Fruit fly (Drosophila melanogaster) whole organism, embryonic: ENCODE results near the gene Cpr64Ab.

ENCODE experiments used
- Adf1 ChIP-seq: fragments of 200-800 bp; sonication (Bioruptor generic); IDR thresholded peaks from 2 replicates; pipeline ENCODE4 v1.3.6; 2022; ENCODE audit warnings: missing biosample characterization, missing genetic modification characterization
- Aef1 ChIP-seq: fragments of 200-800 bp; sonication (Bioruptor generic); IDR thresholded peaks from 3 replicates; pipeline ENCODE4 v1.3.6; 2022; ENCODE audit warnings: missing biosample characterization, missing genetic modification characterization
- Atf-2 ChIP-seq: fragments of 200-800 bp; sonication (Bioruptor generic); optimal IDR thresholded peaks from 2 replicates; lab custom pipeline; 2016; ENCODE audit warnings: missing biosample characterization, missing genetic modification characterization
- Atf6 ChIP-seq: fragments of 200-800 bp; sonication (Bioruptor generic); IDR thresholded peaks from 2 replicates; pipeline ENCODE4 v1.3.6; 2022; ENCODE audit warnings: missing biosample characterization, missing genetic modification characterization
- CG10147 ChIP-seq: fragments of 200-800 bp; sonication (Bioruptor generic); optimal IDR thresholded peaks from 2 replicates; lab custom pipeline; 2019; ENCODE audit warnings: missing biosample characterization, mild to moderate bottlenecking, missing genetic modification characterization, moderate library complexity
- CG10209 ChIP-seq: fragments of 200-800 bp; sonication (Bioruptor generic); optimal IDR thresholded peaks from 3 replicates; lab custom pipeline; 2017; ENCODE audit warnings: missing biosample characterization, mild to moderate bottlenecking, missing genetic modification characterization, missing genetic modification reagents
- CG10267 ChIP-seq: fragments of 200-800 bp; sonication (Bioruptor generic); optimal IDR thresholded peaks from 2 replicates; lab custom pipeline; 2018; ENCODE audit warnings: missing biosample characterization, mild to moderate bottlenecking, missing genetic modification characterization, moderate library complexity
- CG10274 ChIP-seq: fragments of 200-800 bp; sonication (Bioruptor generic); optimal IDR thresholded peaks from 3 replicates; lab custom pipeline; 2017; ENCODE audit warnings: missing biosample characterization, mild to moderate bottlenecking, missing genetic modification characterization
- CG10431 ChIP-seq: fragments of 200-800 bp; sonication (Bioruptor generic); optimal IDR thresholded peaks from 3 replicates; lab custom pipeline; 2018; ENCODE audit warnings: missing biosample characterization, mild to moderate bottlenecking, missing genetic modification characterization
- CG10565 ChIP-seq: fragments of 200-800 bp; sonication (Bioruptor generic); optimal IDR thresholded peaks from 3 replicates; lab custom pipeline; 2016; ENCODE audit warnings: missing biosample characterization, mild to moderate bottlenecking, missing genetic modification characterization
- CG10979 ChIP-seq: fragments of 200-800 bp; sonication (Bioruptor generic); optimal IDR thresholded peaks from 2 replicates; lab custom pipeline; 2018; ENCODE audit warnings: missing biosample characterization, mild to moderate bottlenecking, missing genetic modification characterization, moderate library complexity
- CG12155 ChIP-seq: fragments of 200-800 bp; sonication (Bioruptor generic); optimal IDR thresholded peaks from 3 replicates; lab custom pipeline; 2016; ENCODE audit warnings: missing biosample characterization, missing genetic modification characterization
- CG13624 ChIP-seq: fragments of 200-800 bp; sonication (Bioruptor generic); optimal IDR thresholded peaks from 2 replicates; lab custom pipeline; 2016; ENCODE audit warnings: missing biosample characterization, missing genetic modification characterization
- CG14050 ChIP-seq: fragments of 200-800 bp; sonication (Bioruptor generic); IDR thresholded peaks from 3 replicates; pipeline ENCODE4 v1.3.6; 2022; ENCODE audit warnings: missing biosample characterization, missing genetic modification characterization
- CG18476 ChIP-seq: fragments of 200-800 bp; sonication (Bioruptor generic); optimal IDR thresholded peaks from 2 replicates; lab custom pipeline; 2016; ENCODE audit warnings: missing biosample characterization, mild to moderate bottlenecking, missing genetic modification characterization
- CG18764 ChIP-seq: fragments of 200-800 bp; sonication (Bioruptor generic); optimal IDR thresholded peaks from 3 replicates; lab custom pipeline; 2016; ENCODE audit warnings: missing biosample characterization, missing genetic modification characterization
- CG4360 ChIP-seq: fragments of 200-800 bp; sonication (Bioruptor generic); IDR thresholded peaks from 2 replicates; pipeline ENCODE4 v1.3.6; 2022; ENCODE audit warnings: missing biosample characterization, missing genetic modification characterization
- CG4820 ChIP-seq: fragments of 200-800 bp; sonication (Bioruptor generic); optimal IDR thresholded peaks from 3 replicates; lab custom pipeline; 2016; ENCODE audit warnings: missing biosample characterization, missing genetic modification characterization
- CG5245 ChIP-seq: fragments of 200-800 bp; sonication (Bioruptor generic); optimal IDR thresholded peaks from 3 replicates; lab custom pipeline; 2016; ENCODE audit warnings: missing biosample characterization, missing genetic modification characterization
- CG6791 ChIP-seq: fragments of 200-800 bp; sonication (Bioruptor generic); IDR thresholded peaks from 3 replicates; pipeline ENCODE4 v1.3.6; 2022; ENCODE audit warnings: missing biosample characterization, missing genetic modification characterization; ENCODE audit not compliant: partially characterized antibody
- CG6813 ChIP-seq: fragments of 200-800 bp; sonication (Bioruptor generic); optimal IDR thresholded peaks from 2 replicates; lab custom pipeline; 2017; ENCODE audit warnings: missing biosample characterization, missing genetic modification characterization, mild to moderate bottlenecking, moderate library complexity, missing genetic modification reagents
- CG8924 ChIP-seq: fragments of 200-800 bp; optimal IDR thresholded peaks from 3 replicates; lab custom pipeline; 2019; ENCODE audit warnings: missing biosample characterization, mild to moderate bottlenecking, missing genetic modification characterization, moderate library complexity
- Dbx ChIP-seq: fragments of 200-800 bp; sonication (Bioruptor generic); IDR thresholded peaks from 3 replicates; pipeline ENCODE4 v1.3.6; 2022; ENCODE audit warnings: missing biosample characterization, missing genetic modification characterization
- Dip3 ChIP-seq: fragments of 200-800 bp; sonication (Bioruptor generic); optimal IDR thresholded peaks from 3 replicates; lab custom pipeline; 2016; ENCODE audit warnings: missing biosample characterization, missing genetic modification characterization
- HHEX ChIP-seq: fragments of 200-800 bp; sonication (Bioruptor generic); optimal IDR thresholded peaks from 3 replicates; lab custom pipeline; 2017; ENCODE audit warnings: missing biosample characterization, mild to moderate bottlenecking, missing genetic modification characterization, missing genetic modification reagents
- Hey ChIP-seq: fragments of 200-800 bp; sonication (Bioruptor generic); optimal IDR thresholded peaks from 3 replicates; lab custom pipeline; 2018; ENCODE audit warnings: missing biosample characterization, mild to moderate bottlenecking, missing genetic modification characterization
- Kr ChIP-seq: fragments of 200-800 bp; sonication (Bioruptor generic); optimal IDR thresholded peaks from 2 replicates; lab custom pipeline; 2017; ENCODE audit warnings: missing biosample characterization, mild to moderate bottlenecking, missing genetic modification characterization
- Max ChIP-seq: fragments of 200-800 bp; sonication (Bioruptor generic); optimal IDR thresholded peaks from 2 replicates; lab custom pipeline; 2016; ENCODE audit warnings: missing biosample characterization, mild to moderate bottlenecking, missing genetic modification characterization
- Pdp1 ChIP-seq, 2 experiments: fragments of 200-800 bp; sonication (Bioruptor generic); optimal IDR thresholded peaks; 3 replicates each; lab custom pipeline; 2016; ENCODE audit warnings: missing biosample characterization in 2 of 2, missing genetic modification characterization in 2 of 2, mild to moderate bottlenecking in 1 of 2, moderate library complexity in 1 of 2
- Rx ChIP-seq: fragments of 200-800 bp; sonication (Bioruptor generic); IDR thresholded peaks from 2 replicates; pipeline ENCODE4 v1.3.6; 2022; ENCODE audit warnings: missing biosample characterization, missing genetic modification characterization
- Trl ChIP-seq, 3 experiments: fragments of >200 bp in 2 of 3; fragments of 200-800 bp in 1 of 3; sonication (Bioruptor generic) in 1 of 3; optimal IDR thresholded peaks; 2 replicates in 1 of 3; 3 replicates in 2 of 3; lab custom pipeline; 2016 to 2017; ENCODE audit warnings: missing biosample characterization in 1 of 3, missing genetic modification characterization in 1 of 3
- al ChIP-seq: fragments of 200-800 bp; sonication (Bioruptor generic); IDR thresholded peaks from 2 replicates; pipeline ENCODE4 v1.3.6; 2022; ENCODE audit warnings: missing biosample characterization, missing genetic modification characterization
- crol ChIP-seq: fragments of 200-800 bp; sonication (Bioruptor generic); IDR thresholded peaks from 2 replicates; pipeline ENCODE4 v1.3.6; 2022; ENCODE audit warnings: missing biosample characterization, missing genetic modification characterization
- crp ChIP-seq, 2 experiments: fragments of 200-800 bp; sonication (Bioruptor generic); optimal IDR thresholded peaks; 2 replicates in 1 of 2; 3 replicates in 1 of 2; lab custom pipeline; 2017; ENCODE audit warnings: missing biosample characterization in 2 of 2, missing genetic modification characterization in 2 of 2, mild to moderate bottlenecking in 1 of 2, moderate library complexity in 1 of 2
- dati ChIP-seq: fragments of 200-800 bp; sonication (Bioruptor generic); IDR thresholded peaks from 2 replicates; pipeline ENCODE4 v1.3.6; 2022; ENCODE audit warnings: missing biosample characterization, missing genetic modification characterization
- eyg ChIP-seq: fragments of 200-800 bp; sonication (Bioruptor generic); optimal IDR thresholded peaks from 3 replicates; lab custom pipeline; 2016; ENCODE audit warnings: missing biosample characterization, missing genetic modification characterization
- fd64A ChIP-seq: fragments of 200-800 bp; sonication (Bioruptor generic); optimal IDR thresholded peaks from 3 replicates; lab custom pipeline; 2018; ENCODE audit warnings: missing biosample characterization, mild to moderate bottlenecking, missing genetic modification characterization
- fd96Cb ChIP-seq: fragments of 200-800 bp; sonication (Bioruptor generic); optimal IDR thresholded peaks from 2 replicates; lab custom pipeline; 2018; ENCODE audit warnings: missing biosample characterization, mild to moderate bottlenecking, missing genetic modification characterization, moderate library complexity
- ind ChIP-seq: fragments of 200-800 bp; sonication (Bioruptor generic); optimal IDR thresholded peaks from 3 replicates; lab custom pipeline; 2016; ENCODE audit warnings: missing biosample characterization, missing genetic modification characterization
- kni ChIP-seq: fragments of 200-800 bp; sonication (Bioruptor generic); optimal IDR thresholded peaks from 3 replicates; lab custom pipeline; 2017; ENCODE audit warnings: mild to moderate bottlenecking, missing biosample characterization, missing genetic modification reagents, missing genetic modification characterization
- lab ChIP-seq: fragments of 200-800 bp; sonication (Bioruptor generic); optimal IDR thresholded peaks from 3 replicates; lab custom pipeline; 2017; ENCODE audit warnings: missing biosample characterization, missing genetic modification characterization, mild to moderate bottlenecking, moderate library complexity, missing genetic modification reagents
- mirr ChIP-seq: fragments of 200-800 bp; sonication (Bioruptor generic); optimal IDR thresholded peaks from 3 replicates; lab custom pipeline; 2018; ENCODE audit warnings: missing biosample characterization, mild to moderate bottlenecking, missing genetic modification characterization
- org-1 ChIP-seq: fragments of 200-800 bp; sonication (Bioruptor generic); optimal IDR thresholded peaks from 2 replicates; lab custom pipeline; 2017; ENCODE audit warnings: missing biosample characterization, missing genetic modification characterization
- otp ChIP-seq: fragments of 200-800 bp; sonication (Bioruptor generic); IDR thresholded peaks from 3 replicates; pipeline ENCODE4, ENCODE4 v1.3.6; 2022; ENCODE audit warnings: missing biosample characterization, missing genetic modification characterization
- pb ChIP-seq: fragments of 200-800 bp; sonication (Bioruptor generic); optimal IDR thresholded peaks from 3 replicates; lab custom pipeline; 2016; ENCODE audit warnings: missing biosample characterization, missing genetic modification characterization
- psq ChIP-seq: fragments of 200-800 bp; sonication (Bioruptor generic); optimal IDR thresholded peaks from 2 replicates; lab custom pipeline; 2017; ENCODE audit warnings: missing biosample characterization, missing genetic modification characterization
- sd ChIP-seq: fragments of 200-800 bp; sonication (Bioruptor generic); optimal IDR thresholded peaks from 3 replicates; lab custom pipeline; 2018; ENCODE audit warnings: missing biosample characterization, mild to moderate bottlenecking, missing genetic modification characterization, moderate library complexity
- ssp ChIP-seq: fragments of 200-800 bp; sonication (Bioruptor generic); IDR thresholded peaks from 2 replicates; pipeline ENCODE4 v1.3.6; 2022; ENCODE audit warnings: missing biosample characterization, missing genetic modification characterization
- tio ChIP-seq: fragments of 200-800 bp; sonication (Bioruptor generic); optimal IDR thresholded peaks from 2 replicates; lab custom pipeline; 2017; ENCODE audit warnings: missing biosample characterization, missing genetic modification characterization, inconsistent platforms
- unpg ChIP-seq: fragments of 200-800 bp; sonication (Bioruptor generic); optimal IDR thresholded peaks from 3 replicates; lab custom pipeline; 2018; ENCODE audit warnings: missing biosample characterization, mild to moderate bottlenecking, missing genetic modification characterization, moderate library complexity

The Cpr64Ab gene

DNA sequence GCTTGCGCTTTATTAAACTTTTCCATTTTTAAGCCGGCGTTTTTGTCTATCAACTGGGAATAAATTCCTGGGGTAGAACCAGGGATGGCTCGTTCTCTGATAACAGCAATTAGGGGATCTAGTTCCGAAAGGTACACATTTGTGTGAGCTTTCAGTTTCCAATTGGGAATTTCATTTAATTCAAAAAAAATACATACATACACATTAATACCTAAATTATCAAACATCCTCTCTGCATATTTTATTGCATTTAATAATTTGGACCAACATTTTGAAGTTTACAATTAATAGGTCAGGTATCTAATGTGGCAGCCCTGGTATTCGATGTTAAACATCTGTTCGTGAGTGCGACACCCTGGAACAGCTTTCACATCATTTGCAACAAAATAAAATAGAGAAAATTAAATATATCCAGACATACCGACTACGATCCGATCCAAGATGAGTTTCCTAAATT is 47.8 kb upstream of the Cpr64Ab start, which contains the start of the genes CG15011 and CG1309 (continued):
- TF ChIP-seq lab (GFP tag; lab: Kevin White, UChicago): peak; percentile 87
- peak; percentile 84 for TF ChIP-seq Max (GFP tag; lab: Kevin White, UChicago)
- peak; percentile 72 to 87 for TF ChIP-seq crp (GFP tag; optimal IDR thresholded peaks at IDR 0.05; lab: Kevin White, UChicago)
- peak; percentile 70; the same call in 1 of the 2 replicates for TF ChIP-seq Atf6
- no peak for TF ChIP-seq CG4360 (GFP tag; lab: Robert Waterston, UW)
- TF ChIP-seq Adf1 (GFP tag; lab: Robert Waterston, UW): peak; percentile 59
- peak; percentile 77 for TF ChIP-seq Aef1 (GFP tag; lab: Robert Waterston, UW)
- TF ChIP-seq CG18476: peak; percentile 70
- TF ChIP-seq sd (tag; lab: Kevin White, UChicago): peak; percentile 99
- peak; percentile 72 for TF ChIP-seq Dbx (GFP tag; lab: Robert Waterston, UW)
- TF ChIP-seq HHEX: peak; percentile 52
- peak; percentile 66 for TF ChIP-seq ssp (GFP tag; lab: Robert Waterston, UW)
- peak; percentile 84 for TF ChIP-seq unpg (GFP tag; lab: Kevin White, UChicago)
- TF ChIP-seq CG10431 (GFP tag; lab: Kevin White, UChicago): peak; percentile 16
- no peak for TF ChIP-seq Trl (optimal IDR thresholded peaks at IDR 0.05; lab: Kevin White, UChicago)
- peak; percentile 82 for TF ChIP-seq Trl (GFP tag; optimal IDR thresholded peaks at IDR 0.05; lab: Kevin White, UChicago)
- peak; percentile 81 for TF ChIP-seq CG10147 (GFP tag; lab: Kevin White, UChicago)
- peak; percentile 59 for TF ChIP-seq Rx (GFP tag; lab: Robert Waterston, UW)
- TF ChIP-seq Kr (GFP tag; lab: Kevin White, UChicago): no peak
- TF ChIP-seq psq (GFP tag; lab: Kevin White, UChicago): peak; percentile 57
- peak; percentile 62 for TF ChIP-seq CG14050 (GFP tag; lab: Robert Waterston, UW)
- TF ChIP-seq CG8924 (tag; lab: Kevin White, UChicago): peak; percentile 84
- no peak for TF ChIP-seq tio (GFP tag; lab: Kevin White, UChicago)
- peak; percentile 82 to 88 for TF ChIP-seq Pdp1 (GFP tag; optimal IDR thresholded peaks at IDR 0.05; lab: Kevin White, UChicago)
- TF ChIP-seq CG10267 (tag; lab: Kevin White, UChicago): peak; percentile 81
- TF ChIP-seq mirr: peak; percentile 65
- no peak for TF ChIP-seq CG6791 (GFP tag; lab: Robert Waterston, UW)
- TF ChIP-seq CG10209: peak; percentile 77
- TF ChIP-seq Hey (tag; lab: Kevin White, UChicago): no peak
- TF ChIP-seq org-1 (GFP tag; lab: Kevin White, UChicago): peak; percentile 23
- peak; percentile 78 for TF ChIP-seq al
- peak; percentile 66 for TF ChIP-seq eyg
- peak; percentile 90 for TF ChIP-seq ind (GFP tag; lab: Kevin White, UChicago)
- TF ChIP-seq pb: peak; percentile 82
- peak; percentile 48 for TF ChIP-seq CG10274 (GFP tag; lab: Kevin White, UChicago)
- TF ChIP-seq Atf-2 (GFP tag; lab: Kevin White, UChicago): peak; percentile 84
- peak; percentile 81 for TF ChIP-seq CG4820 (GFP tag; lab: Kevin White, UChicago)
- no peak for TF ChIP-seq CG6813
- peak; percentile 75 for TF ChIP-seq CG18764 (GFP tag; lab: Kevin White, UChicago)
- TF ChIP-seq crol (GFP tag; lab: Robert Waterston, UW): peak; percentile 16; the same call in 1 of the 2 replicates
- TF ChIP-seq fd64A (GFP tag; lab: Kevin White, UChicago): no peak
- peak; percentile 80 for TF ChIP-seq Dip3 (GFP tag; lab: Kevin White, UChicago)
- peak; percentile 59 for TF ChIP-seq kni (GFP tag; lab: Kevin White, UChicago)
- peak; percentile 70; the same call in 2 of the 3 replicates for TF ChIP-seq otp (GFP tag; lab: Robert Waterston, UW)
- TF ChIP-seq CG10565 (GFP tag; lab: Kevin White, UChicago): peak; percentile 14
- peak; percentile 88 for TF ChIP-seq CG13624 (GFP tag; lab: Kevin White, UChicago)
- TF ChIP-seq CG5245 (GFP tag; lab: Kevin White, UChicago): peak; percentile 75
- peak; percentile 87 for TF ChIP-seq CG12155 (GFP tag; lab: Kevin White, UChicago)
- TF ChIP-seq fd96Cb: peak; percentile 77
- TF ChIP-seq dati: no peak
- peak; percentile 81 for TF ChIP-seq CG10979 (tag; lab: Kevin White, UChicago)
